Fruit fly (Drosophila melanogaster) whole organism, embryonic: ENCODE data around the gene eIF4E5.
A peak's percentile ranks its signal among the peaks of the same experiment; 100 is the strongest.

ENCODE experiments used
- Abd-B ChIP-seq: fragments of 200-800 bp; sonication (Bioruptor generic); optimal IDR thresholded peaks from 2 replicates; lab custom pipeline; 2018; ENCODE audit warnings: missing biosample characterization, mild to moderate bottlenecking, missing genetic modification characterization, moderate library complexity
- Awh ChIP-seq: fragments of 200-800 bp; sonication (Bioruptor generic); IDR thresholded peaks from 2 replicates; pipeline ENCODE4, ENCODE4 v1.3.6; 2022; ENCODE audit warnings: missing biosample characterization, missing genetic modification characterization
- Blimp-1 ChIP-seq: fragments of 200-800 bp; sonication (Bioruptor generic); optimal IDR thresholded peaks from 3 replicates; lab custom pipeline; 2018; ENCODE audit warnings: missing biosample characterization, missing genetic modification characterization, mild to moderate bottlenecking, moderate library complexity, missing genetic modification reagents
- BtbVII ChIP-seq: fragments of 200-800 bp; sonication (Bioruptor generic); optimal IDR thresholded peaks from 3 replicates; lab custom pipeline; 2017; ENCODE audit warnings: missing biosample characterization, mild to moderate bottlenecking, missing genetic modification characterization
- CG10979 ChIP-seq: fragments of 200-800 bp; sonication (Bioruptor generic); optimal IDR thresholded peaks from 2 replicates; lab custom pipeline; 2018; ENCODE audit warnings: missing biosample characterization, mild to moderate bottlenecking, missing genetic modification characterization, moderate library complexity
- CG11456 ChIP-seq: fragments of 200-800 bp; sonication (Bioruptor generic); IDR thresholded peaks from 3 replicates; pipeline ENCODE4 v1.3.6; 2022; ENCODE audit warnings: missing biosample characterization, missing genetic modification characterization
- CG12659 ChIP-seq: fragments of 200-800 bp; sonication (Bioruptor generic); optimal IDR thresholded peaks from 3 replicates; lab custom pipeline; 2017; ENCODE audit warnings: mild to moderate bottlenecking, missing biosample characterization, missing genetic modification reagents, missing genetic modification characterization
- CG15011 ChIP-seq: fragments of 200-800 bp; sonication (Bioruptor generic); optimal IDR thresholded peaks from 3 replicates; lab custom pipeline; 2018; ENCODE audit warnings: missing biosample characterization, mild to moderate bottlenecking, missing genetic modification characterization
- CG15514 ChIP-seq: fragments of 200-800 bp; sonication (Bioruptor generic); optimal IDR thresholded peaks from 3 replicates; lab custom pipeline; 2017; ENCODE audit warnings: missing biosample characterization, missing genetic modification characterization, mild to moderate bottlenecking, moderate library complexity, missing genetic modification reagents
- CG17829 ChIP-seq: fragments of 200-800 bp; optimal IDR thresholded peaks from 2 replicates; lab custom pipeline; 2019; ENCODE audit warnings: missing biosample characterization, mild to moderate bottlenecking, missing genetic modification characterization, moderate library complexity
- CG31388 ChIP-seq: fragments of 200-800 bp; sonication (Bioruptor generic); optimal IDR thresholded peaks from 2 replicates; lab custom pipeline; 2016; ENCODE audit warnings: missing biosample characterization, missing genetic modification characterization
- CG3847 ChIP-seq: fragments of 200-800 bp; sonication (Bioruptor generic); IDR thresholded peaks from 2 replicates; pipeline ENCODE4 v1.3.6; 2022; ENCODE audit warnings: missing biosample characterization, missing genetic modification characterization
- CG4360 ChIP-seq: fragments of 200-800 bp; sonication (Bioruptor generic); IDR thresholded peaks from 2 replicates; pipeline ENCODE4 v1.3.6; 2022; ENCODE audit warnings: missing biosample characterization, missing genetic modification characterization
- CG4730 ChIP-seq: fragments of 200-800 bp; sonication (Bioruptor generic); IDR thresholded peaks from 2 replicates; pipeline ENCODE4 v1.3.6; 2022; ENCODE audit warnings: missing biosample characterization, missing genetic modification characterization
- CG4820 ChIP-seq: fragments of 200-800 bp; sonication (Bioruptor generic); optimal IDR thresholded peaks from 3 replicates; lab custom pipeline; 2016; ENCODE audit warnings: missing biosample characterization, missing genetic modification characterization
- CoRest ChIP-seq: fragments of 200-800 bp; sonication (Bioruptor generic); optimal IDR thresholded peaks from 3 replicates; lab custom pipeline; 2018; ENCODE audit warnings: missing biosample characterization, mild to moderate bottlenecking, missing genetic modification characterization, moderate library complexity
- Deaf1 ChIP-seq: fragments of 200-800 bp; optimal IDR thresholded peaks from 3 replicates; lab custom pipeline; 2019; ENCODE audit warnings: missing biosample characterization, mild to moderate bottlenecking, missing genetic modification characterization, moderate library complexity
- Dek ChIP-seq: fragments of 200-800 bp; sonication (Bioruptor generic); optimal IDR thresholded peaks from 3 replicates; lab custom pipeline; 2019; ENCODE audit warnings: missing biosample characterization, mild to moderate bottlenecking, missing genetic modification characterization, moderate library complexity
- Ets65A ChIP-seq: fragments of 200-800 bp; sonication (Bioruptor generic); peaks from one replicate; lab custom pipeline; 2016; ENCODE audit warnings: missing biosample characterization, missing genetic modification characterization
- Ets97D ChIP-seq: fragments of 200-800 bp; sonication (Bioruptor generic); optimal IDR thresholded peaks from 3 replicates; lab custom pipeline; 2016; ENCODE audit warnings: missing biosample characterization, missing genetic modification characterization
- Fer2 ChIP-seq: fragments of 200-800 bp; sonication (Bioruptor generic); optimal IDR thresholded peaks from 2 replicates; lab custom pipeline; 2018; ENCODE audit warnings: missing biosample characterization, mild to moderate bottlenecking, missing genetic modification characterization, moderate library complexity
- H15 ChIP-seq: fragments of 200-800 bp; sonication (Bioruptor generic); IDR thresholded peaks from 3 replicates; pipeline ENCODE4 v1.3.6; 2022; ENCODE audit warnings: missing biosample characterization, missing genetic modification characterization
- HLH3B ChIP-seq: fragments of 200-800 bp; sonication (Bioruptor generic); IDR thresholded peaks from 2 replicates; pipeline ENCODE4 v1.3.6; 2022; ENCODE audit warnings: missing biosample characterization, missing genetic modification characterization
- Hr39 ChIP-seq: fragments of >200 bp; optimal IDR thresholded peaks from 2 replicates; lab custom pipeline; 2017
- Med ChIP-seq: fragments of 200-800 bp; sonication (Bioruptor generic); peaks from one replicate; lab custom pipeline; 2016; ENCODE audit warnings: missing biosample characterization, missing genetic modification characterization, mild to moderate bottlenecking, inconsistent platforms, moderate library complexity
- Meics ChIP-seq: fragments of 200-800 bp; sonication (Bioruptor generic); optimal IDR thresholded peaks from 2 replicates; lab custom pipeline; 2017; ENCODE audit warnings: missing biosample characterization, mild to moderate bottlenecking, missing genetic modification characterization
- NFAT ChIP-seq: fragments of 200-800 bp; sonication (Bioruptor generic); IDR thresholded peaks from 2 replicates; pipeline ENCODE4 v1.3.6; 2022; ENCODE audit warnings: missing biosample characterization, missing genetic modification characterization
- Nf-YB ChIP-seq: fragments of 200-800 bp; sonication (Bioruptor generic); optimal IDR thresholded peaks from 3 replicates; lab custom pipeline; 2019; ENCODE audit warnings: missing biosample characterization, mild to moderate bottlenecking, missing genetic modification characterization, moderate library complexity
- Sox102F ChIP-seq: fragments of 200-800 bp; sonication (Bioruptor generic); optimal IDR thresholded peaks from 2 replicates; lab custom pipeline; 2018; ENCODE audit warnings: missing biosample characterization, mild to moderate bottlenecking, missing genetic modification characterization, moderate library complexity
- Trl ChIP-seq, 3 experiments: fragments of >200 bp in 2 of 3; fragments of 200-800 bp in 1 of 3; sonication (Bioruptor generic) in 1 of 3; optimal IDR thresholded peaks; 2 replicates in 1 of 3; 3 replicates in 2 of 3; lab custom pipeline; 2016 to 2017; ENCODE audit warnings: missing biosample characterization in 1 of 3, missing genetic modification characterization in 1 of 3
- Xrp1 ChIP-seq: fragments of 200-800 bp; sonication (Bioruptor generic); IDR thresholded peaks from 2 replicates; pipeline ENCODE4 v1.3.6; 2022; ENCODE audit warnings: missing biosample characterization, missing genetic modification characterization
- bab2 ChIP-seq: fragments of 200-800 bp; sonication (Bioruptor generic); optimal IDR thresholded peaks from 2 replicates; lab custom pipeline; 2016; ENCODE audit warnings: missing biosample characterization, missing genetic modification characterization
- caup ChIP-seq: fragments of 200-800 bp; sonication (Bioruptor generic); optimal IDR thresholded peaks from 3 replicates; lab custom pipeline; 2017; ENCODE audit warnings: missing biosample characterization, mild to moderate bottlenecking, missing genetic modification characterization, moderate library complexity; ENCODE audit not compliant: severe bottlenecking
- cg ChIP-seq: fragments of 200-800 bp; sonication (Bioruptor generic); optimal IDR thresholded peaks from 3 replicates; lab custom pipeline; 2019; ENCODE audit warnings: missing biosample characterization, mild to moderate bottlenecking, missing genetic modification characterization, moderate library complexity
- chinmo ChIP-seq: fragments of 200-800 bp; sonication (Bioruptor generic); IDR thresholded peaks from 4 replicates; pipeline ENCODE4 v1.3.6; 2022; ENCODE audit warnings: missing biosample characterization, missing genetic modification characterization; ENCODE audit not compliant: partially characterized antibody
- danr ChIP-seq: fragments of 200-800 bp; sonication (Bioruptor generic); IDR thresholded peaks from 2 replicates; pipeline ENCODE4 v1.3.6; 2022; ENCODE audit warnings: missing biosample characterization, missing genetic modification characterization
- h ChIP-seq: fragments of >200 bp; optimal IDR thresholded peaks from 2 replicates; lab custom pipeline; 2017
- hth ChIP-seq: fragments of >200 bp; optimal IDR thresholded peaks from 2 replicates; lab custom pipeline; 2017; ENCODE audit warnings: inconsistent platforms
- jing ChIP-seq: fragments of 200-800 bp; sonication (Bioruptor generic); optimal IDR thresholded peaks from 2 replicates; lab custom pipeline; 2018; ENCODE audit warnings: missing biosample characterization, mild to moderate bottlenecking, missing genetic modification characterization
- kah ChIP-seq: fragments of 200-800 bp; sonication (Bioruptor generic); optimal IDR thresholded peaks from 2 replicates; lab custom pipeline; 2018; ENCODE audit warnings: missing biosample characterization, mild to moderate bottlenecking, missing genetic modification characterization
- mam ChIP-seq: fragments of 200-800 bp; sonication (Bioruptor generic); optimal IDR thresholded peaks from 3 replicates; lab custom pipeline; 2016; ENCODE audit warnings: missing biosample characterization, missing genetic modification characterization
- onecut ChIP-seq: fragments of 200-800 bp; sonication (Bioruptor generic); IDR thresholded peaks from 2 replicates; pipeline ENCODE4 v1.3.6; 2022; ENCODE audit warnings: missing biosample characterization, missing genetic modification characterization
- otp ChIP-seq: fragments of 200-800 bp; sonication (Bioruptor generic); IDR thresholded peaks from 3 replicates; pipeline ENCODE4, ENCODE4 v1.3.6; 2022; ENCODE audit warnings: missing biosample characterization, missing genetic modification characterization
- pho ChIP-seq: fragments of 200-800 bp; sonication (Bioruptor generic); optimal IDR thresholded peaks from 2 replicates; lab custom pipeline; 2016; ENCODE audit warnings: missing biosample characterization, missing genetic modification characterization
- ssp ChIP-seq: fragments of 200-800 bp; sonication (Bioruptor generic); IDR thresholded peaks from 2 replicates; pipeline ENCODE4 v1.3.6; 2022; ENCODE audit warnings: missing biosample characterization, missing genetic modification characterization
- stc ChIP-seq: fragments of 200-800 bp; sonication (Bioruptor generic); IDR thresholded peaks from 2 replicates; pipeline ENCODE4 v1.3.6; 2022; ENCODE audit warnings: missing biosample characterization, missing genetic modification characterization
- tgo ChIP-seq: fragments of 200-800 bp; sonication (Bioruptor generic); IDR thresholded peaks from 3 replicates; pipeline ENCODE4 v1.3.6; 2022; ENCODE audit warnings: missing biosample characterization, missing genetic modification characterization
- trh ChIP-seq: fragments of 200-800 bp; sonication (Bioruptor generic); optimal IDR thresholded peaks from 2 replicates; lab custom pipeline; 2016; ENCODE audit warnings: missing biosample characterization, missing genetic modification characterization

Gene eIF4E5

DNA sequence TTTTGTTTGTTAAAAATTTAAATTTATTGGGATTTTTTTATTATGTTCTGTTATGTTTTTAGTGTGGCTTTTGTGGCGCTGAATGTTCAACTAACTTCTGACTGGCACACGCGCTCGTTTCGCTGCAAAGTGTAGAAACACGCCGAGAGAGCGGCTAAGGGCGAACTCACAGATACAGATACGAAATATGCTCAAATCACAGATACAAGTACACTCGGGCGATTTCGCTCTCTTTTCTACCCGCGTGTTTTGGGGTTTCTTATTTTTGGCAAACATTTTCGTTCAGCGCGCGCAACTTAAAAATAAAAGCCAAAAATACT is 39.3 kb upstream of the eIF4E5 start:
- peak; percentile 51 for TF ChIP-seq cg (GFP tag; lab: Kevin White, UChicago)
- TF ChIP-seq CG11456 (GFP tag; lab: Robert Waterston, UW) = peak; percentile 49; the same call in 1 of the 3 replicates
- peak; percentile 56 for TF ChIP-seq Ets65A (GFP tag; lab: Kevin White, UChicago)
- no peak for TF ChIP-seq HLH3B
- peak; percentile 40; the same call in 1 of the 2 replicates for TF ChIP-seq NFAT (GFP tag; lab: Robert Waterston, UW)
- TF ChIP-seq Awh (GFP tag; lab: Robert Waterston, UW) = 0 out of 2 replicates have a peak, but pooled peaks have one; percentile 5
- TF ChIP-seq otp (GFP tag; lab: Robert Waterston, UW) = 0 out of 3 replicates have a peak, but pooled peaks have one; percentile 27
- peak; percentile 2 for TF ChIP-seq Deaf1 (tag; lab: Kevin White, UChicago)
- TF ChIP-seq Abd-B (GFP tag; lab: Kevin White, UChicago) = no peak
- TF ChIP-seq jing = no peak
- TF ChIP-seq Med (GFP tag; lab: Kevin White, UChicago) = no peak
- no peak for TF ChIP-seq Blimp-1
- TF ChIP-seq chinmo (GFP tag; lab: Robert Waterston, UW) = peak; percentile 33; the same call in 1 of the 4 replicates
- TF ChIP-seq Trl (optimal IDR thresholded peaks at IDR 0.05; lab: Kevin White, UChicago) = peak in 1 of 2 experiments; percentile 60
- TF ChIP-seq Trl (GFP tag; optimal IDR thresholded peaks at IDR 0.05; lab: Kevin White, UChicago) = no peak

DNA sequence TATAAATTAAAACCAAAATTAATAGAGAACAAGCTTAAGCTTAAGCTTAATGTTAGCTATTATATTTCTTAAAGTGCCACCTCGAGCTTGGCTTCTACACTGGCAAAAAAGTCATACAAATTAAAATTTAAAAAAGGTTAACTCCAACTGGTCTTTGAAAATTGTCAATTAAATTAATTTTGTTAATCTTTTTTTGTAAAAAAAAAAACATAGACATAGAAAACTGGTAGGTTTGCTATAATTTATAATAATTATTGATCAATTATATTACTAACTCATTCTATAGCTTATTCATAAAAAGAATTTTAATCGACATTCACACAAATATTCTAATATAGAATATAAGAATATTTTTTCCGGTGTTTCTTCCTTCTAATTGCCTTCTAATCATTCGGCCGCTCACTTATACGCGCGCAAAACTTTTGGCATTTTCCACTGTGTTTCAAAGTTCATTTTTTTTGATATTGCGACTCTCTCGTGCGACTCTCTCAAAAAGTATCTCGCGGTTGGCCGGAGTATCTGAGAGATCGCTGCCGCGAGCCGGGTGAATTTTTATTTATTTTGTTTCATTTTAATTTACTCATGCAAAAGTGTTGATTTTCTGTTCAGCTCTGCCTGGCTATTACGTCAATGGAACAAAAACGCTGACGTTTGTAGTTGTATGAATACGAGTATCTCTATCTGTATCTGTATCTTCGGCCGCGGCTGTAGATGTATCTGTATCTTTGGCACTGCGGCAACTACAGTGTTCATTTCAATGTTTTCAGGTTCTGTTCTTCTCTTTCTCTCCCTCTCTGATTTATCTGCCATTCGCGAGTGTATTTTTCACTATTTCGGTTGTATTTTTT is 38.7 kb upstream of the eIF4E5 start:
- peak; percentile 96 for TF ChIP-seq CoRest (tag; lab: Kevin White, UChicago)
- TF ChIP-seq CG17829 (tag; lab: Kevin White, UChicago) = peak; percentile 48
- peak; percentile 76 for TF ChIP-seq Xrp1 (GFP tag; lab: Robert Waterston, UW)
- peak; percentile 26 for TF ChIP-seq kah
- TF ChIP-seq trh (GFP tag; lab: Kevin White, UChicago) = peak; percentile 30
- TF ChIP-seq CG15514 (GFP tag; lab: Kevin White, UChicago) = peak; percentile 52
- TF ChIP-seq onecut (GFP tag; lab: Robert Waterston, UW) = no peak
- TF ChIP-seq CG3847 (GFP tag; lab: Robert Waterston, UW) = peak; percentile 86
- TF ChIP-seq h (lab: Kevin White, UChicago) = no peak
- TF ChIP-seq Ets97D (GFP tag; lab: Kevin White, UChicago) = no peak
- peak; percentile 68 for TF ChIP-seq stc (GFP tag; lab: Robert Waterston, UW)
- TF ChIP-seq CG4820 (GFP tag; lab: Kevin White, UChicago) = peak; percentile 73
- TF ChIP-seq CG10979 = peak; percentile 82
- TF ChIP-seq ssp (GFP tag; lab: Robert Waterston, UW) = peak; percentile 72
- TF ChIP-seq CG12659 (GFP tag; lab: Kevin White, UChicago) = peak; percentile 95
- no peak for TF ChIP-seq bab2
- TF ChIP-seq danr (GFP tag; lab: Robert Waterston, UW) = 0 out of 2 replicates have a peak, but pooled peaks have one; percentile 35
- no peak for TF ChIP-seq Hr39 (lab: Kevin White, UChicago)
- peak; percentile 17; the same call in 1 of the 2 replicates for TF ChIP-seq NFAT (GFP tag; lab: Robert Waterston, UW)
- TF ChIP-seq Nf-YB (GFP tag; lab: Kevin White, UChicago) = peak; percentile 75
- TF ChIP-seq tgo (GFP tag; lab: Robert Waterston, UW) = peak; percentile 89
- TF ChIP-seq pho (GFP tag; lab: Kevin White, UChicago) = peak; percentile 35
- no peak for TF ChIP-seq CG4360
- TF ChIP-seq CG15011 (GFP tag; lab: Kevin White, UChicago) = peak; percentile 73
- no peak for TF ChIP-seq hth (lab: Kevin White, UChicago)
- TF ChIP-seq caup (GFP tag; lab: Kevin White, UChicago) = peak; percentile 77
- TF ChIP-seq H15 = peak; percentile 52; the same call in 1 of the 3 replicates
- TF ChIP-seq Fer2 (tag; lab: Kevin White, UChicago) = peak; percentile 50
- peak; percentile 95 for TF ChIP-seq Meics (GFP tag; lab: Kevin White, UChicago)
- peak; percentile 53 for TF ChIP-seq BtbVII (GFP tag; lab: Kevin White, UChicago)
- TF ChIP-seq Dek (tag; lab: Kevin White, UChicago) = peak; percentile 84
- peak; percentile 55; the same call in 1 of the 2 replicates for TF ChIP-seq CG4730
- peak; percentile 17 for TF ChIP-seq CG31388
- peak; percentile 57 for TF ChIP-seq cg (GFP tag; lab: Kevin White, UChicago)
- peak; percentile 92 for TF ChIP-seq Sox102F (GFP tag; lab: Kevin White, UChicago)
- no peak for TF ChIP-seq mam (GFP tag; lab: Kevin White, UChicago)
